Worm (Caenorhabditis elegans): ENCODE results near the gene Y48G9A.7.

Gene Y48G9A.7

DNA sequence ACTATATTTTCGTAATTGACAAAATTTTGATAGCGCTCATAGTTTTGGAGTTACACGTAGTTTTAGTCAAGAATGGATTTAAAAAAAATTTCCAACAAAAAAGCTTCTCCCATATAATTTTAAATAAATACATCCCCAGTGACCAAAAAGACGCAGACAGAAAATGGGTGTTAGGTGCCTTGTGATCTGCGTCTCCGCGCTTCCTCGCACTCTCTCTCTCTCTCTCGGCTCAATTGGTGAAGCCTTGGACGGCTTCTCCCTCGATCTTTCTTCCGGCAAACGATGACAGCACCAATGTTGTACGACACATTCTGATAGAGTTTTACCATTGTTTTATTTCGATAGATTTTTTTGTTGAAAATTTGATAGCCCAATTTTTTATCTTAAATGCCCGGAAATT is 19.6 kb downstream of the Y48G9A.7 start:
- no peak for TF ChIP-seq B0310.2 (tag; optimal IDR thresholded peaks at IDR 0.05)
- TF ChIP-seq ets-7 (tag; optimal IDR thresholded peaks at IDR 0.05), result no peak
- no peak for TF ChIP-seq pes-1 (GFP tag; IDR thresholded peaks at IDR 0.05)
- TF ChIP-seq sea-1 (GFP tag; conservative IDR thresholded peaks at IDR 0.05), result no peak
- no peak for TF ChIP-seq hnd-1 (tag; optimal IDR thresholded peaks at IDR 0.05)
- TF ChIP-seq tbx-11 (GFP tag; IDR thresholded peaks at IDR 0.05), result no peak
- no peak for TF ChIP-seq hmbx-1 (tag; optimal IDR thresholded peaks at IDR 0.05)
- TF ChIP-seq tbx-37 (GFP tag; conservative IDR thresholded peaks at IDR 0.05), result no peak
- TF ChIP-seq ama-1 (optimal IDR thresholded peaks at IDR 0.05), result no peak
- no peak for TF ChIP-seq F13C5.2 (tag; optimal IDR thresholded peaks at IDR 0.05)
- no peak for TF ChIP-seq flt-1 (GFP tag; IDR thresholded peaks at IDR 0.05)
- TF ChIP-seq tra-4 (tag; optimal IDR thresholded peaks at IDR 0.05), result no peak
- TF ChIP-seq scrt-1 (GFP tag; IDR thresholded peaks at IDR 0.05), result no peak
- no peak for TF ChIP-seq ceh-36 (tag; optimal IDR thresholded peaks at IDR 0.05)
- no peak for TF ChIP-seq hmg-4 (GFP tag; optimal IDR thresholded peaks at IDR 0.05)
- no peak for TF ChIP-seq ceh-13 (GFP tag; optimal IDR thresholded peaks at IDR 0.05)
- TF ChIP-seq aly-1 (tag; optimal IDR thresholded peaks at IDR 0.05), result no peak

DNA sequence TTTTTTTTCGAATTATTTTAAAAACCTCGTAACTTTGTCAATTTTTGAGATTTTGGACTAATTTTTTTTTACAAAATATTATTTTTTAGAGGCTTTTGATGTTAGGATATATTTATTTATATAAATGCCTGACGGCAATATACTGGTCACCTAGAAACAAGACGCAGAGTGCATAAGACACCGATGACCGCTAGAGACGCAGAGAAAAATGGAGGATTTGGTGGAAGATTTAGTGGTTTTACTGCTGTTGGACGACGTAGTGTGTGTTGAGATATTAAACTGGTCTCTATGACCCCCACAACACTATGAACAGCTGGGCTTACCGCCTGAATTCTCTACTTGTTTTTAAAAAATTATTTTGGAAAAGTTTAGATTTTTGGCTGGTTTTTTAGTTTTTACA is 21.7 kb downstream of the Y48G9A.7 start:
- no peak for TF ChIP-seq B0310.2 (tag; optimal IDR thresholded peaks at IDR 0.05)
- TF ChIP-seq hnd-1 (tag; optimal IDR thresholded peaks at IDR 0.05), result no peak
- TF ChIP-seq aly-1 (tag; optimal IDR thresholded peaks at IDR 0.05), result no peak
- no peak for TF ChIP-seq tbx-11 (GFP tag; IDR thresholded peaks at IDR 0.05)
- no peak for TF ChIP-seq tra-4 (tag; optimal IDR thresholded peaks at IDR 0.05)
- TF ChIP-seq ets-7 (tag; optimal IDR thresholded peaks at IDR 0.05), result no peak
- TF ChIP-seq ceh-13 (GFP tag; optimal IDR thresholded peaks at IDR 0.05), result no peak
- no peak for TF ChIP-seq sea-1 (GFP tag; conservative IDR thresholded peaks at IDR 0.05)
- TF ChIP-seq hmg-4 (GFP tag; optimal IDR thresholded peaks at IDR 0.05), result no peak
- no peak for TF ChIP-seq flt-1 (GFP tag; IDR thresholded peaks at IDR 0.05)
- TF ChIP-seq F13C5.2 (tag; optimal IDR thresholded peaks at IDR 0.05), result no peak
- TF ChIP-seq hmbx-1 (tag; optimal IDR thresholded peaks at IDR 0.05), result no peak
- no peak for TF ChIP-seq scrt-1 (GFP tag; IDR thresholded peaks at IDR 0.05)
- TF ChIP-seq tbx-37 (GFP tag; conservative IDR thresholded peaks at IDR 0.05), result no peak
- TF ChIP-seq ceh-36 (tag; optimal IDR thresholded peaks at IDR 0.05), result no peak
- TF ChIP-seq ama-1 (optimal IDR thresholded peaks at IDR 0.05), result no peak

DNA sequence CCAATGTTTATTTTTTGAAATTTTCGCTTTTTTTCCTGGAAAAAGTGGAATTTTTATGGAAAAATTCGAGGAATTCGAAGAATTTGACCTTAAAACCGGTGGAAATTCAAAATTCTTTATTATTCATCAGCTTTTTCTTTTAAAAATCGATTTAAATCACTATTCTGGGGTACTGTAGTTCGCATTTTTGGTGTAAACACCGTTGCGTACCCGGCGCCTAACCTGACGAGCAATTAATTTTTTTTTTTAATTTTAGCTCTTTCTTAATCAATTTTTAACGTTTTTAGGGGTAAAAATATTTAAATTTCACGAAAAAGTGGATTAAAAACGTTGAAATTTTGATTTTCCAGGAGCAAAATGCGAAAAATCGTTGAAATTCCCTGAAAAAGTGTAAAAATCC is 23.6 kb downstream of the Y48G9A.7 start:
- TF ChIP-seq hnd-1 (tag; optimal IDR thresholded peaks at IDR 0.05), result no peak
- TF ChIP-seq tbx-11 (GFP tag; IDR thresholded peaks at IDR 0.05), result no peak
- no peak for TF ChIP-seq hmbx-1 (tag; optimal IDR thresholded peaks at IDR 0.05)
- TF ChIP-seq F13C5.2 (tag; optimal IDR thresholded peaks at IDR 0.05), result no peak
- no peak for TF ChIP-seq aly-1 (tag; optimal IDR thresholded peaks at IDR 0.05)
- no peak for TF ChIP-seq B0310.2 (tag; optimal IDR thresholded peaks at IDR 0.05)
- no peak for TF ChIP-seq flt-1 (GFP tag; IDR thresholded peaks at IDR 0.05)
- TF ChIP-seq tra-4 (tag; optimal IDR thresholded peaks at IDR 0.05), result no peak
- TF ChIP-seq ceh-36 (tag; optimal IDR thresholded peaks at IDR 0.05), result no peak
- TF ChIP-seq sea-1 (GFP tag; conservative IDR thresholded peaks at IDR 0.05), result no peak

DNA sequence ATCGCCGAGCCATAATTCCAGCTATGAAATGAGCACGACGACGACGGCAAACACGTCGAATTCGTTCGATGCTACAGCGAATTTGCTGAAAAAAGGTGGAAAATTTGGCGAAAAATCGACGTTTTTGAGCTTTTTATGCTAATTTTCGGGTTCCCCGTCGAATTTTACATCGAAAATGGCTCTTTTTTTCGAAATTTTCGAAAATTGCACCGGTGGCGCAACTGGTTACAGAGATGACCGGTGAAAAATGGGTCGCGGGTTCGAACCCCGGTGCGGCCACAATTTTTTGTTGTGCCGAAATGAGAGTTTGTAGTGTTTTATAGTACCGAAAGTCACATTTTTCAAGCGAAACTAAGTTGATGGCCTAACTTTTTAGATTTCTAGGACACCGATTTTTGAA is 27.1 kb downstream of the Y48G9A.7 start:
- TF ChIP-seq hmg-4 (GFP tag; optimal IDR thresholded peaks at IDR 0.05) (no peak), ama-1 (optimal IDR thresholded peaks at IDR 0.05) (no peak), hmbx-1 (tag; optimal IDR thresholded peaks at IDR 0.05) (no peak), scrt-1 (GFP tag; IDR thresholded peaks at IDR 0.05) (no peak), ets-7 (tag; optimal IDR thresholded peaks at IDR 0.05) (no peak), tbx-37 (GFP tag; conservative IDR thresholded peaks at IDR 0.05) (no peak), F13C5.2 (tag; optimal IDR thresholded peaks at IDR 0.05) (no peak), B0310.2 (tag; optimal IDR thresholded peaks at IDR 0.05) (no peak), sea-1 (GFP tag; conservative IDR thresholded peaks at IDR 0.05) (no peak), tra-4 (tag; optimal IDR thresholded peaks at IDR 0.05) (no peak), ceh-36 (tag; optimal IDR thresholded peaks at IDR 0.05) (no peak), flt-1 (GFP tag; IDR thresholded peaks at IDR 0.05) (no peak)

DNA sequence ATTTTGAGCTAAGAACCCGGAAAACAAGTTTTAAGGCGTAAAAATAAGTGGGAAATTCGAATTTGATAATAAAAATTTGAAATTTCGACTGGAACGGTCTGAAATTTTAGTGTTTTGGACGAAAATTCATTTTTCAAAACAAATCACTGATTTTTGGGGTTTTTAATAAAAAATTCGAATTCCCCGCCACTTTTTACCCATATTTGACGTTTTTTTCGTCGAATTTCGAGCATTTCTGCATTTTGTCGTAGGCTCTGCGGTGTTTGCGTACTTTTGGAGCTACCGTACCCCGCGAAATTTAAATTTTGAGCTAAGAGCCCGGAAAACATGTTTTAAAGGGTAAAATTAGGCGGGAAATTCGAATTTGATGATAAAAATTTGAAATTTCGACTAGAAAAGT is 40.2 kb downstream of the Y48G9A.7 start:
- TF ChIP-seq tbx-11 (GFP tag; IDR thresholded peaks at IDR 0.05) (no peak), sea-1 (GFP tag; conservative IDR thresholded peaks at IDR 0.05) (no peak)

DNA sequence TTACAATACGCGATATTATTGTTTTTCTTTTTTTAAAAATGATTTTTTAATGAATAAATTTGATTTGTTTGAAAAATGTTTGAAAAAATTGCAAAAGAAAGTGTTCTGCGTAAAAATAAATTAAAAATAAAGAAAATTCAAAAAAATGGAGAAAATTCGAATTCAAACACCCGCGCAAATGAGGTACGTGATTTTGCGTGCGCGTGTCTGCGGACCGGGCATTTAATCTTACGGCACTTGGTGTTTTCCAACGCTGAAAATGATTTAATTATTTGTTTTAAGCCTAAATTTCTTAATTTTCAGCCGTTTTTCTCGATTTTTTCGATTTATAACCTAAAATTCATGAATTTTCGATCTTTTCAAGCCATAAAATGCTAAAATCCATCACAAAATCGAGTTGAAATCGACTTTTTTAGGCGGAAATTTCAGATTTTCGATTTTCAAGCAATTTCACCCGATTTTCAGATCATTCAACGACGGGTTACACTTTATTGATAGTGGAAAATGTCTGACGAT is 41.2 kb downstream of the Y48G9A.7 start, which contains the start of gene gcn-1:
TSS of gene gcn-1 (plus strand) at position 466 of the 516 bp plus-strand sequence.
- TF ChIP-seq scrt-1 (GFP tag; IDR thresholded peaks at IDR 0.05), result no peak
- no peak for TF ChIP-seq ceh-13 (GFP tag; optimal IDR thresholded peaks at IDR 0.05)
- TF ChIP-seq F13C5.2 (tag; optimal IDR thresholded peaks at IDR 0.05), result peak; percentile 62
- no peak for TF ChIP-seq hmbx-1 (tag; optimal IDR thresholded peaks at IDR 0.05)
- no peak for TF ChIP-seq ama-1 (optimal IDR thresholded peaks at IDR 0.05)
- peak; percentile 58; the same call in 1 of the 2 replicates for TF ChIP-seq pes-1 (GFP tag; IDR thresholded peaks at IDR 0.05)
- peak; percentile 16 for TF ChIP-seq ceh-36 (tag; optimal IDR thresholded peaks at IDR 0.05)
- no peak for TF ChIP-seq B0310.2 (tag; optimal IDR thresholded peaks at IDR 0.05)
- TF ChIP-seq sea-1 (GFP tag; conservative IDR thresholded peaks at IDR 0.05), result no peak
- TF ChIP-seq tra-4 (tag; optimal IDR thresholded peaks at IDR 0.05), result no peak
- no peak for TF ChIP-seq tbx-11 (GFP tag; IDR thresholded peaks at IDR 0.05)
- no peak for TF ChIP-seq hnd-1 (tag; optimal IDR thresholded peaks at IDR 0.05)
- TF ChIP-seq hmg-4 (GFP tag; optimal IDR thresholded peaks at IDR 0.05), result no peak
- TF ChIP-seq aly-1 (tag; optimal IDR thresholded peaks at IDR 0.05), result no peak

DNA sequence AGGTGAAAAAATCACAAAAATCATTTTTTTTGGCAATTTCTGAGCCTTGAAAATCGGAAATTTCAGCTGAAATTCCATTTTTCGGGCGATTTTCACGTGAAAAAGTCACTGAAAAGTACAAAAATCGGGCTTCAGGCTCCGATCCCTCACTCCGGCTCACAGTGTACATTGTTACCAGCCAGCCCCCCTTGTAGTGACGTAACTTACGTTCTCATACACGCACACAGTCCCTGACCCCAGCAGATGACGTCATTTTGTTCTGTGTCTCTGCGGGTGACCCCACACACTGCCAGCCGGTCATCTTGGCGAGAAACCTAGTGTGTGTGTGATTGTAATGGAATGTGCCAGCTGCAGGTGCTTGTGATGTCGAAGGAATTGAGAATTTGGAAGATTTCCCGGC is 48.8 kb downstream of the Y48G9A.7 start:
- TF ChIP-seq aly-1 (tag; optimal IDR thresholded peaks at IDR 0.05) (no peak), pes-1 (GFP tag; IDR thresholded peaks at IDR 0.05) (no peak)

Data from whole organism, early embryonic.